Fruit fly (Drosophila melanogaster) S2 (cell line): ENCODE data around the gene Jon99Ci.
A peak's percentile ranks its signal among the peaks of the same experiment; 100 is the strongest.
"Not testable (repeated sequence)": the region's sequence is repeated elsewhere in the genome, so short reads cannot be mapped to it uniquely, and the experiment has no call there.

Experiments
- CG8478 ChIP-seq: fragments of >200 bp; optimal IDR thresholded peaks from 2 replicates; lab custom pipeline; 2018
- CTCF ChIP-seq, 2 experiments: fragments of >200 bp; optimal IDR thresholded peaks; 2 replicates each; lab custom pipeline; 2018

Gene Jon99Ci

dm6 chr3R:29926089-29926488 is at the start of gene Jon99Ci:
Gene Jon99Ci (minus strand): TSS chr3R:29926189.
- TF ChIP-seq CTCF (optimal IDR thresholded peaks at IDR 0.05; lab: Kevin White, UChicago) (no peak), CG8478 (lab: Kevin White, UChicago) (no peak)

- no peak for TF ChIP-seq CG8478 (lab: Kevin White, UChicago)
- TF ChIP-seq CTCF (optimal IDR thresholded peaks at IDR 0.05; lab: Kevin White, UChicago) = no peak
These were observed 43.4 kb upstream of the Jon99Ci start, which contains the start of gene TkR99D for dm6 chr3R:29969347-29969746. Gene TkR99D (minus strand): TSS chr3R:29969447.

- TF ChIP-seq CG8478 (lab: Kevin White, UChicago) (no peak), CTCF (optimal IDR thresholded peaks at IDR 0.05; lab: Kevin White, UChicago) (no peak)
These were observed 37.1 kb upstream of the Jon99Ci start for dm6 chr3R:29963102-29963501.

- TF ChIP-seq CTCF (optimal IDR thresholded peaks at IDR 0.05; lab: Kevin White, UChicago) (no peak), CG8478 (lab: Kevin White, UChicago) (no peak)
These were observed 33.3 kb upstream of the Jon99Ci start for dm6 chr3R:29959329-29959728.

- TF ChIP-seq CG8478 (lab: Kevin White, UChicago) (no peak), CTCF (optimal IDR thresholded peaks at IDR 0.05; lab: Kevin White, UChicago) (no peak)
These were observed 9.8 kb upstream of the Jon99Ci start, which contains the start of the genes eIF2Balpha and Vps13B for dm6 chr3R:29935756-29936155. Gene eIF2Balpha (minus strand): TSS chr3R:29935888. Gene Vps13B (plus strand): TSS chr3R:29935978.

- no peak for TF ChIP-seq CG8478 (lab: Kevin White, UChicago)
- TF ChIP-seq CTCF (optimal IDR thresholded peaks at IDR 0.05; lab: Kevin White, UChicago) = no peak
These were observed 7.0 kb upstream of the Jon99Ci start, which contains the start of the genes Cog7, CG42557 and CG42558 for dm6 chr3R:29933007-29933464. Gene Cog7 (minus strand): TSS chr3R:29933057. Gene CG42557 (plus strand): TSS chr3R:29933287. Gene CG42558 (plus strand): TSS chr3R:29933287.

- TF ChIP-seq CG8478 (lab: Kevin White, UChicago) (no peak), CTCF (optimal IDR thresholded peaks at IDR 0.05; lab: Kevin White, UChicago) (no peak)
These were observed 4.3 kb upstream of the Jon99Ci start, which contains the start of gene alpha-Man-Ic for dm6 chr3R:29930286-29930685. Gene alpha-Man-Ic (minus strand): TSS chr3R:29930386.

- no peak for TF ChIP-seq CTCF (optimal IDR thresholded peaks at IDR 0.05; lab: Kevin White, UChicago)
- TF ChIP-seq CG8478 (lab: Kevin White, UChicago) = no peak
These were observed 966 bp upstream of the Jon99Ci start, which contains the start of gene CG15522 for dm6 chr3R:29926955-29927354. Gene CG15522 (plus strand): TSS chr3R:29927255.

- TF ChIP-seq CTCF (optimal IDR thresholded peaks at IDR 0.05; lab: Kevin White, UChicago); CG8478 (lab: Kevin White, UChicago): not testable (repeated sequence)
These were observed 1.5 kb downstream of the Jon99Ci start, which contains the start of gene Jon99Cii for dm6 chr3R:29924515-29924914. Gene Jon99Cii (minus strand): TSS chr3R:29924615.

dm6 chr3R:29921916-29922315 is 4.1 kb downstream of the Jon99Ci start, which contains the start of gene Jon99Ciii:
Gene Jon99Ciii (plus strand): TSS chr3R:29922216.
- TF ChIP-seq CG8478 (lab: Kevin White, UChicago); CTCF (optimal IDR thresholded peaks at IDR 0.05; lab: Kevin White, UChicago): not testable (repeated sequence)

dm6 chr3R:29920189-29920588 is 5.8 kb downstream of the Jon99Ci start, which contains the start of gene trp:
Gene trp (minus strand): TSS chr3R:29920289.
- no peak for TF ChIP-seq CG8478 (lab: Kevin White, UChicago)
- no peak for TF ChIP-seq CTCF (optimal IDR thresholded peaks at IDR 0.05; lab: Kevin White, UChicago)

dm6 chr3R:29914246-29914645 is 11.7 kb downstream of the Jon99Ci start, which contains the start of gene Capa:
Gene Capa (minus strand): TSS chr3R:29914346.
- TF ChIP-seq CTCF (optimal IDR thresholded peaks at IDR 0.05; lab: Kevin White, UChicago) = no peak
- no peak for TF ChIP-seq CG8478 (lab: Kevin White, UChicago)

- TF ChIP-seq CTCF (optimal IDR thresholded peaks at IDR 0.05; lab: Kevin White, UChicago) (no peak), CG8478 (lab: Kevin White, UChicago) (no peak)
These were observed 18.3 kb downstream of the Jon99Ci start, which contains the start of gene CG31036 for dm6 chr3R:29907601-29908175. Gene CG31036 (plus strand): TSS chr3R:29908107.

- TF ChIP-seq CTCF (optimal IDR thresholded peaks at IDR 0.05; lab: Kevin White, UChicago) (no peak), CG8478 (lab: Kevin White, UChicago) (no peak)
These were observed 20.8 kb downstream of the Jon99Ci start, which contains the start of gene CG15515 for dm6 chr3R:29905164-29905563. Gene CG15515 (plus strand): TSS chr3R:29905464.

dm6 chr3R:29903775-29904356 is 22.1 kb downstream of the Jon99Ci start, which contains the start of gene CG15517:
Gene CG15517 (minus strand): TSS chr3R:29903825.
- TF ChIP-seq CTCF (optimal IDR thresholded peaks at IDR 0.05; lab: Kevin White, UChicago) (peak; percentile 65 to 89), CG8478 (lab: Kevin White, UChicago) (no peak)
